Worm (Caenorhabditis elegans) whole organism, L2 larva: Measurements from ENCODE around the gene F31B9.4.

Experiments used
- R02D3.7 ChIP-seq: fragments of 150-350 bp; optimal IDR thresholded peaks from 2 replicates; lab custom pipeline; 2014; ENCODE audit warnings: missing biosample characterization, missing genetic modification characterization
- ceh-16 ChIP-seq: fragments of 150-350 bp; optimal IDR thresholded peaks from 2 replicates; lab custom pipeline; 2014; ENCODE audit warnings: missing biosample characterization, missing genetic modification characterization
- mab-5 ChIP-seq: fragments of 150-350 bp; optimal IDR thresholded peaks from 2 replicates; lab custom pipeline; 2014; ENCODE audit warnings: missing biosample characterization, missing genetic modification characterization

- TF ChIP-seq ceh-16 (tag; lab: Kevin White, UChicago): no peak
- TF ChIP-seq R02D3.7 (tag; lab: Kevin White, UChicago): no peak
- TF ChIP-seq mab-5 (tag; lab: Kevin White, UChicago): no peak
Measured at ce11 chrX:15953611-15954010, 36.7 kb upstream of the F31B9.4 start.
